Worm (Caenorhabditis elegans) whole organism, L1 larva: ENCODE measurements around the gene C54G7.1.

Source experiments
- C04F5.9 ChIP-seq: sonication (generic microtip); optimal IDR thresholded peaks from 2 replicates; lab custom pipeline; 2016; ENCODE audit warnings: missing genetic modification characterization, missing compliant biosample characterization
- C16A3.4 ChIP-seq: fragments of 150-350 bp; optimal IDR thresholded peaks from 2 replicates; lab custom pipeline; 2014; ENCODE audit warnings: missing biosample characterization, missing genetic modification characterization
- C34B4.2 ChIP-seq: sonication (generic microtip); optimal IDR thresholded peaks from 2 replicates; lab custom pipeline; 2017; ENCODE audit warnings: mild to moderate bottlenecking, missing genetic modification characterization, missing compliant biosample characterization
- Y116A8C.19 ChIP-seq: sonication (generic microtip); optimal IDR thresholded peaks from 2 replicates; lab custom pipeline; 2016; ENCODE audit warnings: missing compliant biosample characterization, missing genetic modification characterization, borderline replicate concordance
- alr-1 ChIP-seq: fragments of 200-800 bp; sonication (Bioruptor generic); optimal IDR thresholded peaks from 2 replicates; lab custom pipeline; 2018; ENCODE audit warnings: borderline replicate concordance, mild to moderate bottlenecking, missing genetic modification characterization, missing compliant biosample characterization
- aly-2 ChIP-seq: fragments of 150-350 bp; optimal IDR thresholded peaks from 2 replicates; lab custom pipeline; 2014; ENCODE audit warnings: missing biosample characterization, missing genetic modification characterization
- ama-1 ChIP-seq: fragments of 150-350 bp; optimal IDR thresholded peaks from 2 replicates; lab custom pipeline; 2014
- ceh-63 ChIP-seq: fragments of 200-800 bp; sonication (Bioruptor generic); optimal IDR thresholded peaks from 2 replicates; lab custom pipeline; 2018; ENCODE audit warnings: mild to moderate bottlenecking, missing genetic modification characterization, missing compliant biosample characterization
- ceh-82 ChIP-seq, 3 experiments: fragments of 150-350 bp in 1 of 3; sonication (generic microtip) in 2 of 3; optimal IDR thresholded peaks; 2 replicates each; lab custom pipeline; 2014 to 2017; ENCODE audit warnings: missing biosample characterization in 3 of 3, missing genetic modification characterization in 3 of 3
- ceh-90 ChIP-seq: sonication (generic microtip); optimal IDR thresholded peaks from 2 replicates; lab custom pipeline; 2016; ENCODE audit warnings: missing genetic modification characterization, missing compliant biosample characterization
- ces-1 ChIP-seq: fragments of 150-350 bp; optimal IDR thresholded peaks from 2 replicates; lab custom pipeline; 2014; ENCODE audit warnings: missing biosample characterization, missing genetic modification reagents, missing genetic modification characterization
- dpl-1 ChIP-seq, 3 experiments: fragments of 150-350 bp in 2 of 3; sonication (generic microtip) in 1 of 3; optimal IDR thresholded peaks; 2 replicates each; lab custom pipeline; 2014 to 2017; ENCODE audit warnings: missing biosample characterization in 3 of 3, missing genetic modification characterization in 3 of 3, missing genetic modification reagents in 3 of 3
- efl-1 ChIP-seq, 4 experiments: fragments of 150-350 bp; optimal IDR thresholded peaks in 3 of 4; peaks in 1 of 4; 1 replicate in 1 of 4; 2 replicates in 3 of 4; lab custom pipeline; 2014; ENCODE audit warnings: missing biosample characterization in 2 of 4, missing genetic modification characterization in 2 of 4, missing genetic modification reagents in 2 of 4
- egl-13 ChIP-seq: sonication (generic microtip); optimal IDR thresholded peaks from 2 replicates; lab custom pipeline; 2016; ENCODE audit warnings: missing genotype, missing genetic modification reagents, missing genetic modification characterization, missing compliant biosample characterization
- elt-3 ChIP-seq, 6 experiments: fragments of 150-350 bp in 1 of 6; sonication (generic microtip); optimal IDR thresholded peaks; 2 replicates each; lab custom pipeline; 2017 to 2018; ENCODE audit warnings: missing biosample characterization in 6 of 6, missing genetic modification characterization in 6 of 6, inconsistent platforms in 1 of 6
- fkh-10 ChIP-seq: sonication (generic microtip); optimal IDR thresholded peaks from 2 replicates; lab custom pipeline; 2017; ENCODE audit warnings: missing biosample characterization, missing genetic modification reagents, missing genetic modification characterization
- fkh-8 ChIP-seq: sonication (generic microtip); optimal IDR thresholded peaks from 2 replicates; lab custom pipeline; 2016; ENCODE audit warnings: mild to moderate bottlenecking, missing genetic modification characterization, missing compliant biosample characterization
- grh-1 ChIP-seq: fragments of 200-800 bp; sonication (Bioruptor generic); IDR thresholded peaks from 2 replicates; pipeline ENCODE4 v1.3.6; 2022; ENCODE audit warnings: missing genetic modification reagents, missing genetic modification characterization, missing compliant biosample characterization
- hlh-17 ChIP-seq: fragments of 200-800 bp; sonication (Bioruptor generic); optimal IDR thresholded peaks from 2 replicates; lab custom pipeline; 2018; ENCODE audit warnings: missing genetic modification characterization, mild to moderate bottlenecking, missing compliant biosample characterization, moderate library complexity, borderline replicate concordance
- irx-1 ChIP-seq: sonication (generic microtip); optimal IDR thresholded peaks from 2 replicates; lab custom pipeline; 2016; ENCODE audit warnings: missing genetic modification characterization, missing compliant biosample characterization
- isw-1 ChIP-seq: fragments of 200-800 bp; sonication (Bioruptor generic); IDR thresholded peaks from 2 replicates; pipeline ENCODE4 v1.3.6; 2022; ENCODE audit warnings: missing genetic modification characterization, missing compliant biosample characterization
- jun-1 ChIP-seq: fragments of 150-350 bp; optimal IDR thresholded peaks from 2 replicates; lab custom pipeline; 2014; ENCODE audit warnings: missing biosample characterization, missing genetic modification reagents, missing genetic modification characterization
- lin-39 ChIP-seq: fragments of 150-350 bp; optimal IDR thresholded peaks from 2 replicates; lab custom pipeline; 2014; ENCODE audit warnings: missing biosample characterization, missing genetic modification reagents, missing genetic modification characterization
- lsy-2 ChIP-seq, 2 experiments: fragments of 150-350 bp; optimal IDR thresholded peaks; 2 replicates each; lab custom pipeline; 2014; ENCODE audit warnings: missing biosample characterization in 2 of 2, missing genetic modification characterization in 2 of 2
- mab-9 ChIP-seq: fragments of 200-800 bp; sonication (Bioruptor generic); IDR thresholded peaks from 2 replicates; pipeline ENCODE4 v1.3.6; 2022; ENCODE audit warnings: missing genetic modification reagents, missing genetic modification characterization, missing compliant biosample characterization
- mdl-1 ChIP-seq, 2 experiments: fragments of 150-350 bp; optimal IDR thresholded peaks; 2 replicates each; lab custom pipeline; 2014 to 2017; ENCODE audit warnings: missing biosample characterization in 2 of 2, missing genetic modification characterization in 2 of 2, inconsistent platforms in 1 of 2
- mep-1 ChIP-seq: fragments of 150-350 bp; optimal IDR thresholded peaks from 2 replicates; lab custom pipeline; 2014; ENCODE audit warnings: missing biosample characterization, missing genetic modification characterization
- nhr-11 ChIP-seq: fragments of 150-350 bp; optimal IDR thresholded peaks from 2 replicates; lab custom pipeline; 2014; ENCODE audit warnings: missing biosample characterization, missing genetic modification characterization
- nhr-12 ChIP-seq: sonication (generic microtip); optimal IDR thresholded peaks from 2 replicates; lab custom pipeline; 2017; ENCODE audit warnings: missing biosample characterization, missing genetic modification characterization
- nhr-19 ChIP-seq: fragments of 200-800 bp; sonication (Bioruptor generic); conservative IDR thresholded peaks from 2 replicates; pipeline ENCODE4 v1.3.6; 2022; ENCODE audit warnings: missing genetic modification characterization, missing compliant biosample characterization
- nhr-20 ChIP-seq: sonication (generic microtip); optimal IDR thresholded peaks from 2 replicates; lab custom pipeline; 2016; ENCODE audit warnings: mild to moderate bottlenecking, missing genetic modification characterization, missing compliant biosample characterization
- nhr-237 ChIP-seq: fragments of 150-350 bp; optimal IDR thresholded peaks from 2 replicates; lab custom pipeline; 2014; ENCODE audit warnings: missing biosample characterization, missing genetic modification characterization
- nhr-71 ChIP-seq: sonication (generic microtip); optimal IDR thresholded peaks from 2 replicates; lab custom pipeline; 2016; ENCODE audit warnings: mild to moderate bottlenecking, missing genetic modification characterization, moderate library complexity, missing compliant biosample characterization
- nhr-76 ChIP-seq: sonication (generic microtip); optimal IDR thresholded peaks from 2 replicates; lab custom pipeline; 2017; ENCODE audit warnings: missing biosample characterization, missing genetic modification characterization
- nhr-77 ChIP-seq: fragments of 150-350 bp; optimal IDR thresholded peaks from 2 replicates; lab custom pipeline; 2014; ENCODE audit warnings: missing biosample characterization, missing genetic modification characterization
- nhr-84 ChIP-seq: sonication (generic microtip); optimal IDR thresholded peaks from 2 replicates; lab custom pipeline; 2017; ENCODE audit warnings: missing biosample characterization, missing genetic modification characterization
- nhr-90 ChIP-seq: sonication (generic microtip); optimal IDR thresholded peaks from 2 replicates; lab custom pipeline; 2016; ENCODE audit warnings: mild to moderate bottlenecking, missing genetic modification characterization, missing compliant biosample characterization; ENCODE audit not compliant: poor library complexity
- pag-3 ChIP-seq: sonication (generic microtip); optimal IDR thresholded peaks from 2 replicates; lab custom pipeline; 2017; ENCODE audit warnings: missing genetic modification characterization, mild to moderate bottlenecking, missing compliant biosample characterization, antibody characterized with exemption, borderline replicate concordance; ENCODE audit not compliant: insufficient read depth
- skn-1 ChIP-seq: fragments of 150-350 bp; optimal IDR thresholded peaks from 2 replicates; lab custom pipeline; 2014; ENCODE audit warnings: missing biosample characterization, missing genetic modification characterization
- snu-23 ChIP-seq: sonication (generic microtip); optimal IDR thresholded peaks from 2 replicates; lab custom pipeline; 2016; ENCODE audit warnings: missing genetic modification characterization, missing compliant biosample characterization
- sup-37 ChIP-seq: fragments of 200-800 bp; sonication (Bioruptor generic); optimal IDR thresholded peaks from 2 replicates; lab custom pipeline; 2018; ENCODE audit warnings: mild to moderate bottlenecking, missing genetic modification characterization, missing compliant biosample characterization
- swsn-7 ChIP-seq: sonication (generic microtip); optimal IDR thresholded peaks from 2 replicates; lab custom pipeline; 2016; ENCODE audit warnings: missing genetic modification characterization, missing compliant biosample characterization
- tbx-2 ChIP-seq: sonication (generic microtip); optimal IDR thresholded peaks from 2 replicates; lab custom pipeline; 2016; ENCODE audit warnings: missing genetic modification characterization, missing compliant biosample characterization
- tlp-1 ChIP-seq: fragments of 150-350 bp; optimal IDR thresholded peaks from 2 replicates; lab custom pipeline; 2014; ENCODE audit warnings: missing biosample characterization, missing genetic modification characterization
- unc-130 ChIP-seq: fragments of 150-350 bp; optimal IDR thresholded peaks from 2 replicates; lab custom pipeline; 2017; ENCODE audit warnings: missing biosample characterization, missing genetic modification characterization, inconsistent platforms
- unc-86 ChIP-seq: sonication (generic microtip); optimal IDR thresholded peaks from 2 replicates; lab custom pipeline; 2016; ENCODE audit warnings: missing genetic modification characterization, missing compliant biosample characterization
- unc-98 ChIP-seq: fragments of 200-800 bp; sonication (Bioruptor generic); IDR thresholded peaks from 2 replicates; pipeline ENCODE4 v1.3.6; 2022; ENCODE audit warnings: missing genetic modification characterization, missing compliant biosample characterization
- vab-15 ChIP-seq: sonication (generic microtip); optimal IDR thresholded peaks from 2 replicates; lab custom pipeline; 2017; ENCODE audit warnings: missing genotype, mild to moderate bottlenecking, missing genetic modification characterization, missing compliant biosample characterization
- xbp-1 ChIP-seq: sonication (generic microtip); optimal IDR thresholded peaks from 2 replicates; lab custom pipeline; 2016; ENCODE audit warnings: missing genetic modification characterization, missing compliant biosample characterization
- zag-1 ChIP-seq: fragments of 150-350 bp; optimal IDR thresholded peaks from 2 replicates; lab custom pipeline; 2014; ENCODE audit warnings: missing biosample characterization, missing genetic modification characterization
- zip-4 ChIP-seq: fragments of 200-800 bp; sonication (Bioruptor generic); optimal IDR thresholded peaks from 2 replicates; lab custom pipeline; 2018; ENCODE audit warnings: mild to moderate bottlenecking, missing genetic modification characterization, moderate library complexity, missing compliant biosample characterization
- ztf-4 ChIP-seq: fragments of 150-350 bp; optimal IDR thresholded peaks from 2 replicates; lab custom pipeline; 2014; ENCODE audit warnings: missing biosample characterization, missing genetic modification characterization

Gene C54G7.1

DNA sequence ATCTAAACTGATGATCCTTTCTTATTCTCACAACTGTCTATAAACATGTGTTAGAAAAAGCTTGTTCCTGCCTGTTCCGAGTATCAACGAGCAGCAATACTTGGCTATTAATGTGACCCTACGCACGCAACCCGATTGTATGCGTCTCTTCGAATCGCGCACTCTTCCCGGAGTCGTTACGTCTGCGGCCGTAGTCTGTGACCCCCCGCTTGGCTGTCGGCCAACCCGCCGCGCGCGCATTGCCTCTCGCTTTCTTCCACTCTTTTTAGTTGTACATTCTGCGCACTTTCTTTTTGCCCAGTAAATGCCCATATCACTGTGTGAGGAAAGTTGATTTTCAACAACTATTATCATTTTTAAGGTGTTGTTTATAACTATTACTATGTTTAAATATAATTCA is 48.1 kb downstream of the C54G7.1 start (continued):
- TF ChIP-seq fkh-8 (peak; percentile 29), C16A3.4 (tag; lab: Kevin White, UChicago) (no peak), efl-1 (optimal IDR thresholded peaks at IDR 0.05; lab: Kevin White, UChicago) (peak in 1 of 2 experiments; percentile 32), efl-1 (GFP tag; optimal IDR thresholded peaks at IDR 0.05 in 1 of 2; lab: Kevin White, UChicago) (no peak), nhr-90 (no peak), unc-86 (peak; percentile 61), Y116A8C.19 (no peak), C04F5.9 (tag; lab: Kevin White, UChicago) (no peak), nhr-19 (GFP tag; lab: Robert Waterston, UW) (peak; percentile 50), nhr-12 (tag; lab: Kevin White, UChicago) (no peak), hlh-17 (no peak), zag-1 (no peak), dpl-1 (GFP tag; optimal IDR thresholded peaks at IDR 0.05; lab: Kevin White, UChicago) (no peak), lsy-2 (tag; optimal IDR thresholded peaks at IDR 0.05; lab: Kevin White, UChicago) (peak; percentile 11 to 22), ces-1 (GFP tag; lab: Kevin White, UChicago) (no peak), nhr-76 (no peak), grh-1 (GFP tag; lab: Robert Waterston, UW) (no peak), mab-9 (no peak), ceh-82 (tag; optimal IDR thresholded peaks at IDR 0.05; lab: Kevin White, UChicago) (peak in 1 of 3 experiments; percentile 29), egl-13 (tag; lab: Kevin White, UChicago) (peak; percentile 47), C34B4.2 (tag; lab: Kevin White, UChicago) (no peak), ama-1 (lab: Kevin White, UChicago) (no peak), aly-2 (tag; lab: Kevin White, UChicago) (no peak), xbp-1 (peak; percentile 46), nhr-84 (tag; lab: Kevin White, UChicago) (no peak), nhr-20 (peak; percentile 56), pag-3 (tag; lab: Kevin White, UChicago) (no peak), isw-1 (GFP tag; lab: Robert Waterston, UW) (no peak), vab-15 (tag; lab: Kevin White, UChicago) (no peak), skn-1 (tag; lab: Kevin White, UChicago) (peak; percentile 9), nhr-71 (tag; lab: Kevin White, UChicago) (peak; percentile 76), lin-39 (tag; lab: Kevin White, UChicago) (no peak), unc-98 (no peak), fkh-10 (no peak), jun-1 (tag; lab: Kevin White, UChicago) (no peak), nhr-77 (tag; lab: Kevin White, UChicago) (no peak), tlp-1 (tag; lab: Kevin White, UChicago) (no peak), zip-4 (GFP tag; lab: Kevin White, UChicago) (no peak), swsn-7 (tag; lab: Kevin White, UChicago) (peak; percentile 48), snu-23 (GFP tag; lab: Kevin White, UChicago) (peak; percentile 64), irx-1 (tag; lab: Kevin White, UChicago) (no peak), mdl-1 (tag; optimal IDR thresholded peaks at IDR 0.05; lab: Kevin White, UChicago) (peak in 1 of 2 experiments; percentile 36), ceh-90 (tag; lab: Kevin White, UChicago) (no peak), elt-3 (tag; optimal IDR thresholded peaks at IDR 0.05; lab: Kevin White, UChicago) (no peak), unc-130 (tag; lab: Kevin White, UChicago) (peak; percentile 71), tbx-2 (peak; percentile 54), mep-1 (tag; lab: Kevin White, UChicago) (peak; percentile 29), nhr-11 (tag; lab: Kevin White, UChicago) (no peak), alr-1 (tag; lab: Kevin White, UChicago) (no peak), ceh-63 (GFP tag; lab: Kevin White, UChicago) (no peak), sup-37 (no peak), nhr-237 (tag; lab: Kevin White, UChicago) (no peak), ztf-4 (tag; lab: Kevin White, UChicago) (no peak)
